Fruit fly (Drosophila melanogaster): ENCODE data around the gene Ccp84Af.

The Ccp84Af gene

dm6 chr3R:6690139-6690538 is at the start of gene Ccp84Af:
Gene Ccp84Af, minus strand, starts transcription at chr3R:6690239.
- TF ChIP-seq CTCF (optimal IDR thresholded peaks at IDR 0.05) (no peak), CG8478 (optimal IDR thresholded peaks at IDR 0.05) (no peak)

DNA sequence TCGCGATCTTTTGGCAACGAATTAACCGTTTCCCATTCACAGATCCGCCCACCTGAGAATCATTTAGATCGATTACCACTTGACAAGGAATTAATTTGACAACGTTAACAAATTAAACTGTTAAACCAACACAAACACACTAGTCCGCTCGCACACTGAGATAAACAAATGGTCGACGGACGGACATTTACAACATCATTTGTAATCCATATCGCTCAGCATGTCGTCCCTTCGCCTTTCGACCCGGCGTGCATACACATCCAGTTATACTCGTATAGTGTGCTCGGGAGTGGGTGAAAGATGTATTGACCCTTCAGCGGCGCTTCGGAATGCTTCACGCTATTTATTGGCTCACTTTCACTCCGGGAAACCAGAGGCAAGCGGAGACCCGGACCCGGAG is 45.7 kb upstream of the Ccp84Af start:
- TF ChIP-seq CG8478 (optimal IDR thresholded peaks at IDR 0.05): no peak
- TF ChIP-seq CTCF (optimal IDR thresholded peaks at IDR 0.05): no peak

DNA sequence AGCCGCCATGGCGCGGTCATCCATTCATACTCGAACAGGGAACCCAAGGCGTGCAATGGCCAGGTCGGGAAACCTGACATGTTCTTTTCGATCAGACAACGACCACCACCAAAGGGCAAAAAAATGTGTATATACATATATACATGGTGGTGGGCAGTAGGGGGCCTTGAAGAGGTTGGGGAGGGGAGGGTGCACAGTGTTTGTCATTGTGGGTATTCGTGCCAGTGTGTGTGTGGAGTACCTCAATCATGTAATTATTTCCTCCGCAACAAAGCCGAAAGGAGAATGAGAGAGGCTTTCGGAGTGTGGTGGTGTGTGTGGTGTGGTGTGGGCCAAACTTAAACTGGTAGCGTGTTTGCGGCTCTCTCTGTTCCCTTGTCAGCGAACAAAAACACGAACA is 36.1 kb upstream of the Ccp84Af start:
- TF ChIP-seq CG8478 (optimal IDR thresholded peaks at IDR 0.05) (no peak), CTCF (optimal IDR thresholded peaks at IDR 0.05) (no peak)

dm6 chr3R:6723537-6724171 is 33.6 kb upstream of the Ccp84Af start:
- TF ChIP-seq CG8478 (optimal IDR thresholded peaks at IDR 0.05) (no peak), CTCF (optimal IDR thresholded peaks at IDR 0.05) (no peak)

dm6 chr3R:6708858-6709257 is 18.8 kb upstream of the Ccp84Af start:
- TF ChIP-seq CTCF (optimal IDR thresholded peaks at IDR 0.05): peak; percentile 63 to 83
- TF ChIP-seq CG8478 (optimal IDR thresholded peaks at IDR 0.05): no peak

DNA sequence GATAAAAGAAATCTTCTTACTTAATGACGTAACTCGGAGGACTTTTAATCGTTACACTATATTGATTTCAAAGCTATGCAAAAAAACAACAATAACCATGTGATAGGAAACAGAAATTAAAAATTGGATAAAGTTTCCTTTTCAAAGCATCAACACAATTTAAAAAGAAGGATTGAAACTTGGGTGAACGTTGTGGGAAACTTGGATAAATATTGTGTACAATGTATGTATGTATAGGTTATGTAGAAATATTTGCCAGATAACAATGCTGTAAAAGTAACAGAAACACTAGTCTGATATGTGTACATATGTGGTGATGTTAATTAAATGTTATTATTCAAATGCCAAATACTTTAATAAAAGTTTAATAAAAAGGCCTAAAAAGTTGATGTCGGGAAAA is 16.3 kb upstream of the Ccp84Af start:
- TF ChIP-seq CG8478 (optimal IDR thresholded peaks at IDR 0.05): no peak
- TF ChIP-seq CTCF (optimal IDR thresholded peaks at IDR 0.05): peak; percentile 49 to 69

DNA sequence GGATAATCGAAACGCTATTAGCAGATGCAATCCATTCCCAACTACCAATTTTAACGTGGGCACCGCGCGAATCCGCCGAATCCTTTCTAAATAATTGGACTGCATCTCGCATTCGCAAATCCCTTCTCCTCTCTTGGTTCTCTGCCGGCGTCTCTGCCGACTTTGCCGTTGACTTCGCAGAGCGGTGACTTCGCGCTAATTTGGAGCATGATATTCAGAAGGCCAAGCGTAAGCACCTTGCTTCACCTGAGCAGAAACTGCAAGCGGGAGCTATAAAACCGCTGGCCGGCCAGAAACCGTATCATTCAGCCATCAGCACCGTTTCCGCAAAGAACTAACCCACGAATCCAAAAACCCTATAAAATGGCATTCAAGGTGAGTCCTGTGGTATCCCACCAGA is 13.7 kb upstream of the Ccp84Af start, which contains the start of gene Ccp84Aa:
Gene Ccp84Aa (plus strand): TSS at position 301 of the 400 bp plus-strand sequence.
- no peak for TF ChIP-seq CG8478 (optimal IDR thresholded peaks at IDR 0.05)
- TF ChIP-seq CTCF (optimal IDR thresholded peaks at IDR 0.05): no peak

- no peak for TF ChIP-seq CTCF (optimal IDR thresholded peaks at IDR 0.05)
- no peak for TF ChIP-seq CG8478 (optimal IDR thresholded peaks at IDR 0.05)
Measured at dm6 chr3R:6702777-6703176, 12.7 kb upstream of the Ccp84Af start, which contains the start of gene Ccp84Ab. Gene Ccp84Ab, minus strand, starts transcription at chr3R:6702877.

- TF ChIP-seq CG8478 (optimal IDR thresholded peaks at IDR 0.05): no peak
- TF ChIP-seq CTCF (optimal IDR thresholded peaks at IDR 0.05): no peak
Measured at dm6 chr3R:6696221-6696749, 6.2 kb upstream of the Ccp84Af start, which contains the start of gene Ccp84Ac. Gene Ccp84Ac, minus strand, starts transcription at chr3R:6696271.

DNA sequence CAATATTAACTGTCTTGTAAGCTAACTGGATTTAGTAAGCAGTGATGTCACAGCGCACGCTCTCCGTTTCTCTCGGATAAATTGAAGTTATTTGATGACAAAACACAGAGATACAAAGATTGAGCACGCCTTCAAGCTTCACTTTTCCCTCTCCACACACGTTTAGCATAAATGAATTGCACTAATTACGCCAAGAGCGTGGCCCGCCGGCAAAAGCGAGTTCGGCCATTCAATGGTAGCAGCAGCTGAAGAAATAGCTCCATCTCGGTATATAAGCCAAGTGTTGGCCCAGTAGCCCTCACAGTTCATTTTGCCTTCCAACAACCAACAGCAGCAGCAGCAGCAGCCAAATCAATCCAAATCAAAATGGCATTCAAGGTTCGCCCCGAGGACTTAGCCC is 2.4 kb upstream of the Ccp84Af start, which contains the start of gene Ccp84Ad:
Gene Ccp84Ad (plus strand): TSS at position 301 of the 400 bp plus-strand sequence.
- no peak for TF ChIP-seq CG8478 (optimal IDR thresholded peaks at IDR 0.05)
- no peak for TF ChIP-seq CTCF (optimal IDR thresholded peaks at IDR 0.05)

dm6 chr3R:6691658-6692057 is 1.6 kb upstream of the Ccp84Af start, which contains the start of gene Ccp84Ae:
Gene Ccp84Ae, minus strand, starts transcription at chr3R:6691758.
- TF ChIP-seq CTCF (optimal IDR thresholded peaks at IDR 0.05): no peak
- TF ChIP-seq CG8478 (optimal IDR thresholded peaks at IDR 0.05): no peak

- TF ChIP-seq CTCF (optimal IDR thresholded peaks at IDR 0.05): no peak
- TF ChIP-seq CG8478 (optimal IDR thresholded peaks at IDR 0.05): no peak
Measured at dm6 chr3R:6688160-6688559, 1.9 kb downstream of the Ccp84Af start.

DNA sequence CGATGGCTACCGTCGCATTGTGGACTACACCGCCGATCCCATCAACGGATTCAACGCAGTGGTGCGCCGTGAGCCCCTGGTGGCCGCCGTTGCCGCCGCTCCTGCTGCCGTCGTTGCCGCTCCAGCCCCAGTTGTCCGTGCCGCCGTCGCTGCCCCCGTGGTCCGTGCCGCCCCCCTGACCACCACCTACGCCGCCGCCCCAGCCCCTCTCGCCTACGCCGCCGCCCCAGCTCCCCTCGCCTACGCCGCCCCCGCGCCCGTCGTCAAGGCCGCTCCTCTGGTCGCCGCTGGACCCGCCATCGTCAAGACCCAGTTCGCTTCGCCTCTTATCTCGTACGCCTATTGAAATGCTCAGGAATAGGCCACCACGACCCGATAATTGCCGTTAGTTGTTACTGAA is 2.8 kb downstream of the Ccp84Af start:
- no peak for TF ChIP-seq CG8478 (optimal IDR thresholded peaks at IDR 0.05)
- no peak for TF ChIP-seq CTCF (optimal IDR thresholded peaks at IDR 0.05)

DNA sequence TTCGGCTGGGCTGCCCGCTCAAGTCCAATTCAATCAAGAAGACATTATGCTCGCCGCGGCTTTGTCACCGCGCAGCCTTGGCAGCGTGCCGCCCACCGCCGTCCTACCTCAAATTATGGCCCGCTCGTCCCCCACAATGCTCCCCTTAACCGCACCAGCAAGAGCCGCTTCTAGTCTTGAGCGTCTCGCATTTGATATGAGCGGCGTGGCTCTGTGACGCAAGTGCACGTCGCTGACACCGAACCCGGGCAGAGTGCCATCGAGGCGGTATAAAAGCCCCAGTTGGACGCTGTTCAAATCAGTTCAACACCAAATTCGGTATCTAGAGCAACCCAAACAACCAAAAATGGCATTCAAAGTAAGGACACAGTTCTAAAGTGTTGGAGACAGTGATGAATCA is 3.6 kb downstream of the Ccp84Af start, which contains the start of gene Ccp84Ag:
Gene Ccp84Ag (plus strand): TSS at position 301 of the 400 bp plus-strand sequence.
- TF ChIP-seq CTCF (optimal IDR thresholded peaks at IDR 0.05): no peak
- TF ChIP-seq CG8478 (optimal IDR thresholded peaks at IDR 0.05): no peak

DNA sequence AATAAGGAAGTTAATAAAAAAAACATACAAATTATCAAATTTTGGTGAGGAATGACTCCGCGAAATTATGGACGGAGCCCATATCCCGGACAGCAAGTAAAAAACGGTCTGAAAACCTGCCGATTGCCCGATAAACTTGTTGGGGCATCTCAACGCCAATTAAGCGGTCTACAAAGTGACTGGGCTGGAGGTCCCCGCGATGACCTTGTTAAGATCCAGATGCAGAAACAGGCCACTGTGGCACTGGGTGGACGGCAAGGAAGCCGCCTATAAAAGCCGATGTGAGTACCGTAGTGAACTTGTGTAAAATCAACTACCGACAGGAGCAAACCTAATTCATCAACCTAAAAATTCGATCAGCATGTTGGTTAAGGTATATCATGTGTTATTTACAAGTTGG is 5.9 kb downstream of the Ccp84Af start, which contains the start of gene Edg84A:
Gene Edg84A (plus strand): TSS at position 301 of the 400 bp plus-strand sequence.
- TF ChIP-seq CTCF (optimal IDR thresholded peaks at IDR 0.05) (no peak), CG8478 (optimal IDR thresholded peaks at IDR 0.05) (no peak)

dm6 chr3R:6683671-6684070 is 6.4 kb downstream of the Ccp84Af start:
- no peak for TF ChIP-seq CG8478 (optimal IDR thresholded peaks at IDR 0.05)
- TF ChIP-seq CTCF (optimal IDR thresholded peaks at IDR 0.05): peak; percentile 76 to 91

All from S2 (cell line).